Fruit fly (Drosophila melanogaster) whole organism, prepupa: ENCODE data around the gene D2hgdh.

Source experiments
- CG10669 ChIP-seq: fragments of 200-800 bp; sonication (Bioruptor generic); optimal IDR thresholded peaks from 3 replicates; lab custom pipeline; 2018; ENCODE audit warnings: missing biosample characterization, mild to moderate bottlenecking, missing genetic modification characterization, moderate library complexity
- CG11294 ChIP-seq: fragments of 200-800 bp; sonication (Bioruptor generic); IDR thresholded peaks from 2 replicates; pipeline ENCODE4 v1.3.6; 2022; ENCODE audit warnings: missing biosample characterization, missing genetic modification characterization
- CG15336 ChIP-seq: fragments of 200-800 bp; sonication (Bioruptor generic); IDR thresholded peaks from 2 replicates; pipeline ENCODE4 v1.3.6; 2022; ENCODE audit warnings: missing biosample characterization, missing genetic modification characterization
- CG1621 ChIP-seq: fragments of 200-800 bp; sonication (Bioruptor generic); optimal IDR thresholded peaks from 3 replicates; lab custom pipeline; 2018; ENCODE audit warnings: missing biosample characterization, mild to moderate bottlenecking, missing genetic modification characterization
- CG16779 ChIP-seq: fragments of 200-800 bp; sonication (Bioruptor generic); optimal IDR thresholded peaks from 3 replicates; lab custom pipeline; 2017; ENCODE audit warnings: missing biosample characterization, mild to moderate bottlenecking, missing genetic modification characterization
- CG3032 ChIP-seq: fragments of 200-800 bp; optimal IDR thresholded peaks from 2 replicates; lab custom pipeline; 2019; ENCODE audit warnings: missing biosample characterization, mild to moderate bottlenecking, missing genetic modification characterization, moderate library complexity
- CG31627 ChIP-seq: fragments of 200-800 bp; sonication (Bioruptor generic); optimal IDR thresholded peaks from 3 replicates; lab custom pipeline; 2016; ENCODE audit warnings: missing biosample characterization, missing genetic modification characterization
- CG34406 ChIP-seq: fragments of 200-800 bp; sonication (Bioruptor generic); optimal IDR thresholded peaks from 3 replicates; lab custom pipeline; 2016; ENCODE audit warnings: missing biosample characterization, missing genetic modification characterization
- CG3919 ChIP-seq: fragments of 200-800 bp; sonication (Bioruptor generic); optimal IDR thresholded peaks from 3 replicates; lab custom pipeline; 2016; ENCODE audit warnings: missing biosample characterization, missing genetic modification characterization
- CG4318 ChIP-seq: fragments of 200-800 bp; sonication (Bioruptor generic); optimal IDR thresholded peaks from 3 replicates; lab custom pipeline; 2017; ENCODE audit warnings: missing biosample characterization, mild to moderate bottlenecking, missing genetic modification characterization
- CG6276 ChIP-seq: fragments of 200-800 bp; sonication (Bioruptor generic); optimal IDR thresholded peaks from 2 replicates; lab custom pipeline; 2017; ENCODE audit warnings: missing biosample characterization, mild to moderate bottlenecking, missing genetic modification characterization
- CG6808 ChIP-seq: fragments of 200-800 bp; sonication (Bioruptor generic); optimal IDR thresholded peaks from 3 replicates; lab custom pipeline; 2017; ENCODE audit warnings: missing biosample characterization, missing genetic modification characterization, mild to moderate bottlenecking, moderate library complexity, missing genetic modification reagents
- CG6854 ChIP-seq: fragments of 200-800 bp; sonication (Bioruptor generic); optimal IDR thresholded peaks from 2 replicates; lab custom pipeline; 2017; ENCODE audit warnings: missing biosample characterization, mild to moderate bottlenecking, missing genetic modification characterization
- CG7368 ChIP-seq: fragments of 200-800 bp; sonication (Bioruptor generic); optimal IDR thresholded peaks from 3 replicates; lab custom pipeline; 2016; ENCODE audit warnings: missing biosample characterization, missing genetic modification characterization
- CG8119 ChIP-seq: fragments of 200-800 bp; sonication (Bioruptor generic); IDR thresholded peaks from 3 replicates; pipeline ENCODE4 v1.3.6; 2022; ENCODE audit warnings: missing biosample characterization, missing genetic modification characterization
- CG8319 ChIP-seq: fragments of 200-800 bp; sonication (Bioruptor generic); optimal IDR thresholded peaks from 3 replicates; lab custom pipeline; 2016; ENCODE audit warnings: missing biosample characterization, missing genetic modification characterization
- CG8632 ChIP-seq: fragments of 200-800 bp; sonication (Bioruptor generic); optimal IDR thresholded peaks from 3 replicates; lab custom pipeline; 2016; ENCODE audit warnings: missing biosample characterization, missing genetic modification characterization
- CG9139 ChIP-seq: fragments of 200-800 bp; sonication (Bioruptor generic); optimal IDR thresholded peaks from 3 replicates; lab custom pipeline; 2017; ENCODE audit warnings: missing biosample characterization, mild to moderate bottlenecking, missing genetic modification characterization
- Eip75B ChIP-seq: fragments of 200-800 bp; sonication (Bioruptor generic); optimal IDR thresholded peaks from 3 replicates; lab custom pipeline; 2016; ENCODE audit warnings: missing biosample characterization, missing genetic modification characterization
- Eip78C ChIP-seq: fragments of 200-800 bp; sonication (Bioruptor generic); peaks from one replicate; lab custom pipeline; 2016; ENCODE audit warnings: missing biosample characterization, missing genetic modification characterization
- Eip93F ChIP-seq: fragments of 200-800 bp; sonication (Bioruptor generic); optimal IDR thresholded peaks from 2 replicates; lab custom pipeline; 2016; ENCODE audit warnings: missing biosample characterization, mild to moderate bottlenecking, missing genetic modification characterization
- Ets21C ChIP-seq: fragments of 200-800 bp; sonication (Bioruptor generic); optimal IDR thresholded peaks from 3 replicates; lab custom pipeline; 2016; ENCODE audit warnings: missing biosample characterization, missing genetic modification characterization
- Ets96B ChIP-seq: fragments of 200-800 bp; optimal IDR thresholded peaks from 2 replicates; lab custom pipeline; 2019; ENCODE audit warnings: missing biosample characterization, mild to moderate bottlenecking, missing genetic modification characterization, moderate library complexity
- Hr38 ChIP-seq: sonication (Bioruptor generic); optimal IDR thresholded peaks from 2 replicates; lab custom pipeline; 2016; ENCODE audit warnings: missing biosample characterization, missing genetic modification characterization
- Lpt ChIP-seq: fragments of 200-800 bp; sonication (Bioruptor generic); optimal IDR thresholded peaks from 3 replicates; lab custom pipeline; 2016; ENCODE audit warnings: missing biosample characterization, missing genetic modification characterization
- Met ChIP-seq: fragments of 200-800 bp; sonication (Bioruptor generic); optimal IDR thresholded peaks from 3 replicates; lab custom pipeline; 2016; ENCODE audit warnings: missing biosample characterization, missing genetic modification characterization
- OdsH ChIP-seq: fragments of 200-800 bp; sonication (Bioruptor generic); optimal IDR thresholded peaks from 3 replicates; lab custom pipeline; 2016; ENCODE audit warnings: missing biosample characterization, missing genetic modification characterization
- Smox ChIP-seq: fragments of 200-800 bp; sonication (Bioruptor generic); optimal IDR thresholded peaks from 3 replicates; lab custom pipeline; 2016; ENCODE audit warnings: missing biosample characterization, missing genetic modification characterization
- Sox102F ChIP-seq: fragments of 200-800 bp; sonication (Bioruptor generic); optimal IDR thresholded peaks from 2 replicates; lab custom pipeline; 2016; ENCODE audit warnings: missing biosample characterization, mild to moderate bottlenecking, missing genetic modification characterization
- Sox14 ChIP-seq: fragments of 200-800 bp; sonication (Bioruptor generic); optimal IDR thresholded peaks from 3 replicates; lab custom pipeline; 2016; ENCODE audit warnings: missing biosample characterization, missing genetic modification characterization
- Sox15 ChIP-seq: fragments of 200-800 bp; sonication (Bioruptor generic); optimal IDR thresholded peaks from 3 replicates; lab custom pipeline; 2016; ENCODE audit warnings: missing biosample characterization, missing genetic modification characterization
- achi ChIP-seq: fragments of 200-800 bp; sonication (Bioruptor generic); optimal IDR thresholded peaks from 3 replicates; lab custom pipeline; 2016; ENCODE audit warnings: missing biosample characterization, missing genetic modification characterization
- acj6 ChIP-seq: fragments of 200-800 bp; sonication (Bioruptor generic); optimal IDR thresholded peaks from 3 replicates; lab custom pipeline; 2016; ENCODE audit warnings: missing biosample characterization, missing genetic modification characterization
- cyc ChIP-seq: fragments of 200-800 bp; sonication (Bioruptor generic); optimal IDR thresholded peaks from 3 replicates; lab custom pipeline; 2016; ENCODE audit warnings: missing biosample characterization, missing genetic modification characterization
- dac ChIP-seq: fragments of 200-800 bp; sonication (Bioruptor generic); optimal IDR thresholded peaks from 2 replicates; lab custom pipeline; 2017; ENCODE audit warnings: missing biosample characterization, mild to moderate bottlenecking, missing genetic modification characterization
- dsx ChIP-seq: fragments of 200-800 bp; optimal IDR thresholded peaks from 3 replicates; lab custom pipeline; 2019; ENCODE audit warnings: missing biosample characterization, mild to moderate bottlenecking, missing genetic modification characterization, moderate library complexity; ENCODE audit not compliant: poor library complexity, severe bottlenecking
- esn ChIP-seq: fragments of 200-800 bp; sonication (Bioruptor generic); optimal IDR thresholded peaks from 2 replicates; lab custom pipeline; 2016; ENCODE audit warnings: missing biosample characterization, mild to moderate bottlenecking, missing genetic modification characterization, moderate library complexity
- fd59A ChIP-seq: fragments of 200-800 bp; sonication (Bioruptor generic); optimal IDR thresholded peaks from 2 replicates; lab custom pipeline; 2017; ENCODE audit warnings: missing biosample characterization, mild to moderate bottlenecking, missing genetic modification characterization, missing genetic modification reagents
- fd85E ChIP-seq: fragments of 200-800 bp; sonication (Bioruptor generic); optimal IDR thresholded peaks from 3 replicates; lab custom pipeline; 2016; ENCODE audit warnings: missing biosample characterization, missing genetic modification characterization
- fkh ChIP-seq: fragments of 200-800 bp; sonication (Bioruptor generic); optimal IDR thresholded peaks from 3 replicates; lab custom pipeline; 2017; ENCODE audit warnings: missing biosample characterization, mild to moderate bottlenecking, missing genetic modification characterization, moderate library complexity
- lz ChIP-seq: fragments of 200-800 bp; sonication (Bioruptor generic); optimal IDR thresholded peaks from 3 replicates; lab custom pipeline; 2016; ENCODE audit warnings: missing biosample characterization, missing genetic modification characterization
- net ChIP-seq: fragments of 200-800 bp; sonication (Bioruptor generic); optimal IDR thresholded peaks from 3 replicates; lab custom pipeline; 2016; ENCODE audit warnings: missing biosample characterization, missing genetic modification characterization
- pdm3 ChIP-seq: fragments of 200-800 bp; sonication (Bioruptor generic); optimal IDR thresholded peaks from 3 replicates; lab custom pipeline; 2016; ENCODE audit warnings: missing biosample characterization, missing genetic modification characterization
- salr ChIP-seq, 2 experiments: fragments of 200-800 bp; sonication (Bioruptor generic); optimal IDR thresholded peaks; 3 replicates each; lab custom pipeline; 2016 to 2018; ENCODE audit warnings: missing biosample characterization in 2 of 2, missing genetic modification characterization in 2 of 2, mild to moderate bottlenecking in 1 of 2
- spab ChIP-seq: fragments of 200-800 bp; sonication (Bioruptor generic); optimal IDR thresholded peaks from 2 replicates; lab custom pipeline; 2017; ENCODE audit warnings: missing biosample characterization, mild to moderate bottlenecking, missing genetic modification characterization, missing genetic modification reagents
- ss ChIP-seq, 2 experiments: fragments of 200-800 bp; sonication (Bioruptor generic); optimal IDR thresholded peaks; 2 replicates in 1 of 2; 3 replicates in 1 of 2; lab custom pipeline; 2017 to 2018; ENCODE audit warnings: mild to moderate bottlenecking in 2 of 2, missing biosample characterization in 2 of 2, missing genetic modification characterization in 2 of 2, moderate library complexity in 1 of 2
- svp ChIP-seq: fragments of 200-800 bp; sonication (Bioruptor generic); peaks from one replicate; lab custom pipeline; 2016; ENCODE audit warnings: missing biosample characterization, missing genetic modification characterization
- vri ChIP-seq: fragments of 200-800 bp; sonication (Bioruptor generic); optimal IDR thresholded peaks from 3 replicates; lab custom pipeline; 2016; ENCODE audit warnings: missing biosample characterization, mild to moderate bottlenecking, missing genetic modification characterization

D2hgdh gene

DNA sequence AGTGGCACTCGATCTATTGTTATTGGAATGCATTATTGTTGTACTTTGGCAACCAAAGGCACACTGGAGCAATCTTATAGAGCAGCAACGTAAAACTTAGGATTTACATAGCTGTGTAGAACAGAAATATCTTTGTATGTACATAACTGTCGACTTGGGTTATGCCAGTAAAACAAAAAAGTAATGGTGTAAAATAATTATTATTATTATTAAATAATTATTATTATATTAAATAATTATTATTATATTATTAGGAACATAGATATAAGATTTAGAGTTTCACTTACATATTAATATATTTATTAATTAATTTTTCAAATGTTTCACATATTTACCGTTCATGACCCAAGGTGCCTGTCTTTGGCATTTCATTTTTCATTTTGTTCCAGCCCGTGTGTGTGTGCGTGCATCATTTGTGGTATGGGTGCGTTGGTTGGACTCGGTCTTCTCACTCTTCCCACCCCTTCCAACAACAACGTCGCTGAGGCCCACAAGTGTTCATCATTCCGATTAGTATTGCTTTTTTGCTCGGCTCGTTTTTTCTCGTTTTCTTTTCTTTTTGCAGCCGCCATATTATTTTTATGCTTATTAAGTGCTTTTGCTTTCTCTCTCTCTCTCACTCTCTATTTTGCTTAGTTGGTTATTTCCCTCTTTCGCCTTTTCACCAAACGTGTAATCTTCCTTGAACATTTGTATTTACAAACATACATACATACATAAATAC is 17.2 kb upstream of the D2hgdh start (continued):
- TF ChIP-seq fkh (GFP tag; lab: Kevin White, UChicago) (peak; percentile 66), Eip93F (GFP tag; lab: Kevin White, UChicago) (peak; percentile 33), lz (GFP tag; lab: Kevin White, UChicago) (peak; percentile 80), Sox102F (peak; percentile 49), net (GFP tag; lab: Kevin White, UChicago) (peak; percentile 79), CG3919 (GFP tag; lab: Kevin White, UChicago) (peak; percentile 72), Ets21C (GFP tag; lab: Kevin White, UChicago) (peak; percentile 80), svp (GFP tag; lab: Kevin White, UChicago) (peak; percentile 89), spab (GFP tag; lab: Kevin White, UChicago) (peak; percentile 86), CG8632 (GFP tag; lab: Kevin White, UChicago) (peak; percentile 95), CG9139 (GFP tag; lab: Kevin White, UChicago) (peak; percentile 85), Met (GFP tag; lab: Kevin White, UChicago) (peak; percentile 73), CG31627 (GFP tag; lab: Kevin White, UChicago) (peak; percentile 76), CG1621 (tag; lab: Kevin White, UChicago) (peak; percentile 79), CG7368 (GFP tag; lab: Kevin White, UChicago) (peak; percentile 69), Smox (peak; percentile 65), CG6808 (peak; percentile 82), acj6 (GFP tag; lab: Kevin White, UChicago) (peak; percentile 90), Lpt (GFP tag; lab: Kevin White, UChicago) (peak; percentile 87), CG10669 (GFP tag; lab: Kevin White, UChicago) (peak; percentile 77), CG15336 (GFP tag; lab: Robert Waterston, UW) (peak; percentile 86), CG16779 (tag; lab: Kevin White, UChicago) (peak; percentile 84), CG34406 (GFP tag; lab: Kevin White, UChicago) (peak; percentile 96), Sox14 (GFP tag; lab: Kevin White, UChicago) (peak; percentile 11), CG4318 (GFP tag; lab: Kevin White, UChicago) (peak; percentile 96), CG6854 (peak; percentile 85), CG8319 (peak; percentile 69), fd85E (GFP tag; lab: Kevin White, UChicago) (peak; percentile 43), CG6276 (peak; percentile 95), OdsH (GFP tag; lab: Kevin White, UChicago) (peak; percentile 83), CG3032 (peak; percentile 93), salr (GFP tag; optimal IDR thresholded peaks at IDR 0.05; lab: Kevin White, UChicago) (peak; percentile 72 to 79), achi (GFP tag; lab: Kevin White, UChicago) (peak; percentile 94), cyc (GFP tag; lab: Kevin White, UChicago) (peak; percentile 72), ss (GFP tag; optimal IDR thresholded peaks at IDR 0.05; lab: Kevin White, UChicago) (peak; percentile 91 to 93), Ets96B (tag; lab: Kevin White, UChicago) (peak; percentile 89)

DNA sequence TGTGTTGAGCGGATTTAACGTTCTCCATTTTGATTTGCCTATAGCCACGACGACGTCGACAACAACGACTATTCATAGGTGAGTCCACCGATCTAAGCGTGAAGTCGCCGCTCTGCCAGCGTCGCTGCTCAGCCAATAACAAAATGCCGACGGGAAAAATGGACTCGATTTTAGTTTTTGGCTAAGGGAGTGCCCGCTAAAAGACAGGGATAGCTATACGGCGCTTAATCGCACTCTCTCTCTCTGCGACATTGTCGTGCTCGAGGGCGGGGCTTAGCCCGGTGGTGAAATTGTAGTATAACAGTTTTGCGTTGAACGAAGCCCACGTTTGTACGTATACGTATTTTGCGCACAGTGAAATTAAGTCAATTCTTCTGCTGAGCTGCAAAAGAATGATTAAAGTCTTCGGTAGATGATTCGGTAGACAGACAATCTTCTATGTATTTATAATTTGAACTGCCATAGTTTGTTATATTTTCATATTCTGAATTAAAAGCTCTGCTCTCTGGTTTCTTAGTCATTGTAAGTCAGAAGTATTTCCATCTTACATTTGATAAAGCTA is 15.7 kb upstream of the D2hgdh start:
- no peak for TF ChIP-seq CG8319
- no peak for TF ChIP-seq Smox
- no peak for TF ChIP-seq CG6854
- TF ChIP-seq CG16779 (tag; lab: Kevin White, UChicago), result no peak
- no peak for TF ChIP-seq pdm3 (GFP tag; lab: Kevin White, UChicago)
- no peak for TF ChIP-seq acj6 (GFP tag; lab: Kevin White, UChicago)
- peak; percentile 30 for TF ChIP-seq Eip78C (GFP tag; lab: Kevin White, UChicago)
- TF ChIP-seq cyc (GFP tag; lab: Kevin White, UChicago), result no peak
- no peak for TF ChIP-seq vri (GFP tag; lab: Kevin White, UChicago)
- peak; percentile 92 for TF ChIP-seq dsx (GFP tag; lab: Kevin White, UChicago)
- no peak for TF ChIP-seq esn (GFP tag; lab: Kevin White, UChicago)
- no peak for TF ChIP-seq Eip75B (GFP tag; lab: Kevin White, UChicago)
- no peak for TF ChIP-seq Sox15 (GFP tag; lab: Kevin White, UChicago)
- no peak for TF ChIP-seq dac (GFP tag; lab: Kevin White, UChicago)
- no peak for TF ChIP-seq Hr38
- no peak for TF ChIP-seq CG11294 (GFP tag; lab: Robert Waterston, UW)
- peak in 1 of 2 experiments; percentile 2 for TF ChIP-seq ss (GFP tag; optimal IDR thresholded peaks at IDR 0.05; lab: Kevin White, UChicago)
- no peak for TF ChIP-seq fd59A (GFP tag; lab: Kevin White, UChicago)
- no peak for TF ChIP-seq lz (GFP tag; lab: Kevin White, UChicago)
- no peak for TF ChIP-seq CG1621 (tag; lab: Kevin White, UChicago)
- TF ChIP-seq CG8119 (GFP tag; lab: Robert Waterston, UW), result 0 out of 3 replicates have a peak, but pooled peaks have one; percentile 13
- TF ChIP-seq Sox102F, result no peak
- no peak for TF ChIP-seq salr (GFP tag; optimal IDR thresholded peaks at IDR 0.05; lab: Kevin White, UChicago)
